Worm (Caenorhabditis elegans): ENCODE measurements around the gene rpb-6.

DNA sequence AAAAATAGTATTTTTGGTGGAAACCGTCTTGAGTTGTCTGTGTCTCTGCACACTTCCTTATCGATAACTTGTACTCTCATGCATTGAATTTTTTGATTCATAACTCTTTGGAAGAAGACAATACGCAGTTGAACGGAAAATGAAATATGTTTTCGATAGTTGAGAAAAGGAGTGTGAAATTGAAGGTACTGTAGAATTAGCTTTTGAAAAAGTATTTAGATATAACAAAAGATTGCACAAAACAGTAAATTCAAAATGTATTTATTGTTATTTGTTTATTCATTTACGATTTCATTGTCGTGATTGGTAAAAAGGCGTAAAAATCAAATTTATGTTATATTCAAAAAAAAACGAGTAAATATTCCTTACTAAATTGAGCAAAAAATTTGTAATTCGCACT, 17.3 kb downstream of the rpb-6 start, which contains the start of gene C14A4.7:
- TF ChIP-seq snpc-4 (tag; optimal IDR thresholded peaks at IDR 0.05) (no peak), mxl-2 (GFP tag; conservative IDR thresholded peaks at IDR 0.05) (no peak), mxl-3 (GFP tag; optimal IDR thresholded peaks at IDR 0.05) (no peak), dve-1 (tag; optimal IDR thresholded peaks at IDR 0.05; ENCODE audit: insufficient read depth) (peak; percentile 9), sdz-12 (GFP tag; optimal IDR thresholded peaks at IDR 0.05) (no peak), aha-1 (tag) (no peak), ama-1 (optimal IDR thresholded peaks at IDR 0.05) (no peak), hlh-11 (tag; optimal IDR thresholded peaks at IDR 0.05) (no peak), nhr-11 (tag; optimal IDR thresholded peaks at IDR 0.05) (no peak), duxl-1 (tag; optimal IDR thresholded peaks at IDR 0.05; ENCODE audit: poor library complexity) (no peak), snpc-1.2 (GFP tag; IDR thresholded peaks at IDR 0.05) (no peak)
